Worm (Caenorhabditis elegans): ENCODE data around the gene mrpl-20.
"Not testable (repeated sequence)": the region's sequence is repeated elsewhere in the genome, so short reads cannot be mapped to it uniquely, and the experiment has no call there.

The mrpl-20 gene

DNA sequence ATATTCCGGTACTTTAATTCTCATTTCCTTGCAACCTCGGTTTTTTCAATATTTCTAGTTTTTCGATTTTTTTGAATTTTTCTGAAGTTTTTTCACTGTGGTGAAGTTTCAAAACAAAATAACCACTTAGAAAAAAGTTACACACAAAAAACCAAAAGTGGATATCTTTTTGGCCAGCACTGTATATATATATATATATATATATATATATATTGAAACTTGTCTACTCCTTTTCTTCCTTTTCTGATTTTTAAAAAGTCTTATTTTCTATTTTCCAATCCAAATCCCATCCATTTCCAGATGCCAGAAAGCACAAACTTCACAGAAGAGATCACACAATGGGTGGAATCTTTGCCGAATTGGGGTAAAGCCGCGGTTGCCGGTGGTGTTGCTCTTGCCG lies 29.1 kb upstream of the mrpl-20 start, which contains the start of gene faxc-2:
Gene faxc-2, plus strand, starts transcription at position 301 of the 400 bp plus-strand sequence.
- TF ChIP-seq B0019.2 (GFP tag; conservative IDR thresholded peaks at IDR 0.05); lsy-27 (tag; optimal IDR thresholded peaks at IDR 0.05; ENCODE audit: borderline replicate concordance, insufficient read depth); lir-1 (GFP tag; conservative IDR thresholded peaks at IDR 0.05): not testable (repeated sequence)

DNA sequence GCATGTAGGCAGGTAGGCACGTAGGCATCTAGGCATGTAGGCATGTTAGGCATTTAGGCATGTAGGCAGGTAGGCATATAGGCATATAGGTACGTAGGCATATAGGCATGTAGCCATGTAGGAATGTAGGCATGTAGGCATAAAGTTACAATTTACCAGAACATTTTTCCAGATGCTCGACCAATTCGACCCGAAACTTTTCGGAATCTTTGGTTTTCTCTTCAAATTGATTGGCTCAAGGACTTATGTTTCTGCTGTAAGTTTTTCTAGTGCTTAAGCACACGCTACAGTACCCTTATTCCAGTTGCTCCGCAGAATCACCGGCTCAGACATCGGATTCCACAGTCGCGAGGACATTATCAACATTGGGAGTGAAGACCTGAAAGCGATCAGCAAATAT lies 27.9 kb upstream of the mrpl-20 start:
- TF ChIP-seq akir-1 (GFP tag; optimal IDR thresholded peaks at IDR 0.05): no peak
- no peak for TF ChIP-seq die-1 (tag; optimal IDR thresholded peaks at IDR 0.05)
- TF ChIP-seq lsy-27 (tag; optimal IDR thresholded peaks at IDR 0.05; ENCODE audit: borderline replicate concordance, insufficient read depth): no peak
- TF ChIP-seq dox-1 (GFP tag; IDR thresholded peaks at IDR 0.05): no peak
- no peak for TF ChIP-seq madf-8 (GFP tag; conservative IDR thresholded peaks at IDR 0.05)
- no peak for TF ChIP-seq F52B5.7 (tag; optimal IDR thresholded peaks at IDR 0.05)
- TF ChIP-seq B0035.1 (tag; optimal IDR thresholded peaks at IDR 0.05): no peak
- TF ChIP-seq hmg-20 (GFP tag; IDR thresholded peaks at IDR 0.05): no peak
- no peak for TF ChIP-seq nhr-120 (GFP tag; IDR thresholded peaks at IDR 0.05)
- no peak for TF ChIP-seq madf-10 (tag; optimal IDR thresholded peaks at IDR 0.05)
- no peak for TF ChIP-seq F49E8.2 (tag; optimal IDR thresholded peaks at IDR 0.05; ENCODE audit: insufficient read depth)
- TF ChIP-seq bed-1 (GFP tag; IDR thresholded peaks at IDR 0.05): no peak
- TF ChIP-seq bed-2 (GFP tag; IDR thresholded peaks at IDR 0.05): no peak

DNA sequence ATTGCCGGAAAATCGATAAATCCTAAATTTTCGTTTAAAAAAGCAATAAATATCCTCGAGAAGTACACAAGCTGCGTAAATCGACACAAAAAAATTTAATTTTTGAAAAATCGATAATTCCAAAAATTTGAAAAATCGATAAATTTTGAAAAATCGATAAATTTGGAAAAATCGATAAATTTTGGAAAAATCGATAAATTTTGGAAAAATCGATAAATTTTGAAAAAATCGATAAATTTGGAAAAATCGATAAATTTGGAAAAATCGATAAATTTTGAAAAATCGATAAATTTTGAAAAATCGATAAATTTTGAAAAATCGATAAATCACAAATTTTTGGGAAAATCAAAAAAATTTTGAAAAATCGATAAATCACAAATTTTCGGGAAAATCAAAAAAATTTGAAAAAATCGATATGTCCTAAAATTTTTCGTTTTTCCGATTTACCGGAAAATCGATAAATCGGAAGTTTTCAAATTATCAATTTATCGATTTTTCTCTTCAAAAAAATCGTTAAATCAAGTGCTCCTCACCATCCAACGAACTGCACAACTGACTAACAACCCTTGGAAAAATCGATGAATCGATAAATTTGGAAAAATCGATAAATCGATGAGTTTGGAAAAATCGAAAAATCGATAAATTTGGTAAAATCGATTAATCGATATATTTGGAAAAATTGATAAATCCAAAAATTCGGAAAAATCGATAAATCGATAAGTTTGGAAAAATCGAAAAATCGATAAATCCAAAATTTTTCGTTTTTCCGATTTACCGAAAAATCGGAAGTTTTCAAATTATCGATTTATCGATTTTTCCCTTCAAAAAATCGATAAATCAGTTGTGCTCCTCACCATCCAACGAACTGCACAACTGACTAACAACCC lies 22.2 kb upstream of the mrpl-20 start:
- TF ChIP-seq hsf-1 (GFP tag; IDR thresholded peaks at IDR 0.05): no peak
- no peak for TF ChIP-seq lag-1 (GFP tag; IDR thresholded peaks at IDR 0.05)

DNA sequence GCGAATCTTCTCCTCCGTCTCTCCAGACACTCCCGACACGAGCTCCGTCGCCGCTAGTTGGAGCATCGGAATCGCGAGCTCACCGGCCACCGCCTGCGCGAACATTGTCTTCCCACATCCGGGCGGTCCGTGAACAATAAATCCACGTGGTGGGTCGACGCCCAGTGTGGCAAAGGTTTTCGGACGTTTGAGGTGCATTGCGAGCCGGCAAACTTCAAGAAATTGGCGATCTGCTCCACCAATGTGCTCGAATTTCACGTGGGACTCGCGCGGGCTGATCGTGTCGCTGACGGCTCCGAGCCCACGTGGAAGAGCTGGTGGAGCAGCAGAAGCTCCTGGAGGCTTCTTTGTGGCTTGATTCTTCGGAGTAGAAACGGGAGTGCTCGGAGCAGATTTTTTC lies 21.5 kb upstream of the mrpl-20 start:
- TF ChIP-seq F37B4.10 (GFP tag; IDR thresholded peaks at IDR 0.05) (no peak), repo-1 (tag; optimal IDR thresholded peaks at IDR 0.05) (no peak), F55B11.4 (tag; optimal IDR thresholded peaks at IDR 0.05; ENCODE audit: borderline replicate concordance, insufficient read depth) (no peak), egrh-3 (GFP tag; IDR thresholded peaks at IDR 0.05) (peak; percentile 60; the same call in 1 of the 2 replicates), snpc-3.4 (tag; optimal IDR thresholded peaks at IDR 0.05) (no peak), nfya-1 (tag; optimal IDR thresholded peaks at IDR 0.05; ENCODE audit: borderline replicate concordance, insufficient read depth) (no peak), zfh-2 (GFP tag; conservative IDR thresholded peaks at IDR 0.05) (peak; percentile 84), mel-28 (tag; optimal IDR thresholded peaks at IDR 0.05; ENCODE audit: borderline replicate concordance) (no peak)

DNA sequence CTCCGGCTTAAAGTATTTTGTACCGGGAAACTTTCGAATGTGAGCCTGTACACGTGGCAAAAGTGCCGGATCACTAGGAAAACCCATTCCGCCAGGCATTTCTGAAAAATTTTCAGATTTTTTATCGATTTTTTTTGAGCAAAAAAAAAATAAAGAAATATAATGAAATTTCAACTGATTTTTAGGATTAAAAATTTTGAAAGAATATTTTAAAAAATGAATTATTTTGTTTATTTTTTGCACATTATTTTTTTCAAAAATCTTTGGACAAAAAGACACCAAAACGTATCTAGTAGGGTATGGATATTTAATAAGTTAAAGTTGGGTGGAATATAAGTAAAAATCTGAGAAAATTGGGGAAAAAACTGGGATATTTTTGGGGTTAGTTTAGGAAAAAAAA lies 17.3 kb upstream of the mrpl-20 start, which contains the start of gene mac-1:
Gene mac-1, minus strand, starts transcription at position 101 of the 400 bp plus-strand sequence.
- no peak for TF ChIP-seq nhr-179 (tag; optimal IDR thresholded peaks at IDR 0.05)
- no peak for TF ChIP-seq xnd-1 (tag; optimal IDR thresholded peaks at IDR 0.05)
- TF ChIP-seq ccch-3 (GFP tag; optimal IDR thresholded peaks at IDR 0.05): no peak
- no peak for TF ChIP-seq ztf-6 (GFP tag; IDR thresholded peaks at IDR 0.05)
- no peak for TF ChIP-seq Y67H2A.10 (GFP tag; conservative IDR thresholded peaks at IDR 0.05)
- no peak for TF ChIP-seq hlh-12 (tag; optimal IDR thresholded peaks at IDR 0.05)
- TF ChIP-seq lsy-27 (tag; optimal IDR thresholded peaks at IDR 0.05; ENCODE audit: borderline replicate concordance, insufficient read depth): no peak
- no peak for TF ChIP-seq Y56A3A.18 (GFP tag; IDR thresholded peaks at IDR 0.05)
- TF ChIP-seq him-1 (tag; optimal IDR thresholded peaks at IDR 0.05): no peak
- TF ChIP-seq tlf-1 (GFP tag; optimal IDR thresholded peaks at IDR 0.05): no peak
- no peak for TF ChIP-seq B0336.3 (GFP tag; IDR thresholded peaks at IDR 0.05)
- no peak for TF ChIP-seq hmg-1.2 (GFP tag; IDR thresholded peaks at IDR 0.05)
- no peak for TF ChIP-seq lin-35 (GFP tag; optimal IDR thresholded peaks at IDR 0.05)
- no peak for TF ChIP-seq ceh-40 (GFP tag; IDR thresholded peaks at IDR 0.05)
- TF ChIP-seq lsl-1 (GFP tag; optimal IDR thresholded peaks at IDR 0.05): no peak

All from whole organism, young adult.